Worm (Caenorhabditis elegans) whole organism, L4 larva: ENCODE results near the gene col-96.

Source experiments
- D1046.2 ChIP-seq: fragments of 200-800 bp; sonication (Bioruptor generic); IDR thresholded peaks from 2 replicates; pipeline ENCODE4 v1.3.6; 2022; ENCODE audit warnings: missing genetic modification characterization, missing compliant biosample characterization
- F37D6.2 ChIP-seq: sonication (generic microtip); optimal IDR thresholded peaks from 2 replicates; lab custom pipeline; 2016; ENCODE audit warnings: mild to moderate bottlenecking, missing genetic modification characterization, missing compliant biosample characterization
- F44E2.7 ChIP-seq: fragments of 200-800 bp; sonication (Bioruptor generic); IDR thresholded peaks from 2 replicates; pipeline ENCODE4 v2.1.2; 2022; ENCODE audit warnings: missing genetic modification characterization, missing compliant biosample characterization
- Y48G9A.11 ChIP-seq: fragments of 200-800 bp; sonication (Bioruptor generic); IDR thresholded peaks from 2 replicates; pipeline ENCODE4 v1.3.6; 2022; ENCODE audit warnings: missing genetic modification reagents, missing genetic modification characterization, missing compliant biosample characterization
- Y75B8A.6 ChIP-seq: fragments of 200-800 bp; sonication (Bioruptor generic); IDR thresholded peaks from 2 replicates; pipeline ENCODE4 v1.3.6; 2022; ENCODE audit warnings: missing genetic modification reagents, missing genetic modification characterization, missing compliant biosample characterization
- aha-1 ChIP-seq: fragments of 150-350 bp; peaks from one replicate; lab custom pipeline; 2014; ENCODE audit warnings: missing biosample characterization, missing genetic modification characterization
- aly-2 ChIP-seq: sonication (generic microtip); optimal IDR thresholded peaks from 2 replicates; lab custom pipeline; 2018; ENCODE audit warnings: missing biosample characterization, missing genetic modification characterization
- ama-1 ChIP-seq: fragments of 150-350 bp; optimal IDR thresholded peaks from 2 replicates; lab custom pipeline; 2014; ENCODE audit warnings: inconsistent platforms, mixed read lengths
- ceh-20 ChIP-seq: fragments of 200-800 bp; sonication (Bioruptor generic); IDR thresholded peaks from 2 replicates; pipeline ENCODE4 v1.3.6; 2022; ENCODE audit warnings: missing genetic modification reagents, missing genetic modification characterization, missing compliant biosample characterization
- ceh-44 ChIP-seq: fragments of 200-800 bp; sonication (Bioruptor generic); IDR thresholded peaks from 2 replicates; pipeline ENCODE4 v1.3.6; 2022; ENCODE audit warnings: missing genetic modification reagents, missing genetic modification characterization, missing compliant biosample characterization
- ceh-82 ChIP-seq: sonication (generic microtip); optimal IDR thresholded peaks from 2 replicates; lab custom pipeline; 2017; ENCODE audit warnings: missing biosample characterization, missing genetic modification characterization
- ctbp-1 ChIP-seq: fragments of 200-800 bp; sonication (Bioruptor generic); IDR thresholded peaks from 2 replicates; pipeline ENCODE4 v1.3.6; 2022; ENCODE audit warnings: missing genetic modification reagents, missing genetic modification characterization, missing compliant biosample characterization
- daf-12 ChIP-seq: fragments of 150-350 bp; optimal IDR thresholded peaks from 2 replicates; lab custom pipeline; 2014; ENCODE audit warnings: missing biosample characterization, missing genetic modification reagents, missing genetic modification characterization
- daf-8 ChIP-seq: fragments of 200-800 bp; sonication (Bioruptor generic); IDR thresholded peaks from 2 replicates; pipeline ENCODE4 v1.3.6; 2022; ENCODE audit warnings: missing genetic modification characterization, missing compliant biosample characterization
- dpl-1 ChIP-seq: fragments of 150-350 bp; optimal IDR thresholded peaks from 2 replicates; lab custom pipeline; 2014; ENCODE audit warnings: missing biosample characterization, missing genetic modification reagents, missing genetic modification characterization
- egl-27 ChIP-seq: sonication (generic microtip); optimal IDR thresholded peaks from 3 replicates; lab custom pipeline; 2017; ENCODE audit warnings: missing biosample characterization, missing genetic modification reagents, missing genetic modification characterization
- egl-43 ChIP-seq: fragments of 200-800 bp; sonication (Bioruptor generic); IDR thresholded peaks from 2 replicates; pipeline ENCODE4 v1.3.6; 2022; ENCODE audit warnings: missing genetic modification reagents, missing genetic modification characterization, missing compliant biosample characterization
- fos-1 ChIP-seq: fragments of 150-350 bp; optimal IDR thresholded peaks from 2 replicates; lab custom pipeline; 2014; ENCODE audit warnings: missing biosample characterization, missing genetic modification characterization
- gei-8 ChIP-seq: fragments of 200-800 bp; sonication (Bioruptor generic); optimal IDR thresholded peaks from 2 replicates; lab custom pipeline; 2018; ENCODE audit warnings: mild to moderate bottlenecking, missing genetic modification characterization, missing compliant biosample characterization
- hif-1 ChIP-seq, 2 experiments: sonication (generic microtip); optimal IDR thresholded peaks; 2 replicates each; lab custom pipeline; 2016 to 2017; ENCODE audit warnings: missing compliant biosample characterization in 2 of 2, missing genetic modification characterization in 2 of 2, missing genetic modification reagents in 2 of 2, missing genotype in 2 of 2, mild to moderate bottlenecking in 1 of 2
- hlh-30 ChIP-seq: sonication (generic microtip); optimal IDR thresholded peaks from 2 replicates; lab custom pipeline; 2017; ENCODE audit warnings: antibody characterized with exemption, mild to moderate bottlenecking, missing genetic modification characterization, missing compliant biosample characterization; ENCODE audit not compliant: insufficient read depth
- lim-7 ChIP-seq: fragments of 200-800 bp; sonication (Bioruptor generic); IDR thresholded peaks from 2 replicates; pipeline ENCODE4 v1.3.6; 2022; ENCODE audit warnings: missing genetic modification characterization, missing compliant biosample characterization
- lin-1 ChIP-seq: fragments of 200-800 bp; sonication (Bioruptor generic); IDR thresholded peaks from 2 replicates; pipeline ENCODE4 v1.3.6; 2022; ENCODE audit warnings: missing genetic modification reagents, missing genetic modification characterization, missing compliant biosample characterization
- lin-13 ChIP-seq: fragments of 150-350 bp; optimal IDR thresholded peaks from 2 replicates; lab custom pipeline; 2014; ENCODE audit warnings: missing biosample characterization, missing genetic modification reagents, missing genetic modification characterization
- lin-15B ChIP-seq: fragments of 150-350 bp; sonication (generic microtip); optimal IDR thresholded peaks from 3 replicates; lab custom pipeline; 2014; ENCODE audit warnings: missing biosample characterization, missing genetic modification characterization
- lsy-2 ChIP-seq, 2 experiments: fragments of 150-350 bp in 1 of 2; sonication (generic microtip) in 1 of 2; optimal IDR thresholded peaks; 2 replicates each; lab custom pipeline; 2014 to 2017; ENCODE audit warnings: missing biosample characterization in 2 of 2, missing genetic modification characterization in 2 of 2
- madf-5 ChIP-seq, 2 experiments: fragments of 200-800 bp; sonication (Bioruptor generic); IDR thresholded peaks; 2 replicates each; pipeline ENCODE4 v1.3.6; 2022; ENCODE audit warnings: missing compliant biosample characterization in 2 of 2, missing genetic modification characterization in 2 of 2
- madf-9 ChIP-seq: fragments of 200-800 bp; sonication (Bioruptor generic); conservative IDR thresholded peaks from 2 replicates; pipeline ENCODE4 v1.3.6; 2022; ENCODE audit warnings: missing genetic modification reagents, missing genetic modification characterization, missing compliant biosample characterization
- mdl-1 ChIP-seq, 2 experiments: fragments of 150-350 bp in 1 of 2; sonication (generic microtip) in 1 of 2; optimal IDR thresholded peaks; 2 replicates each; lab custom pipeline; 2014 to 2017; ENCODE audit warnings: missing biosample characterization in 2 of 2, missing genetic modification characterization in 2 of 2
- mdt-29 ChIP-seq: fragments of 200-800 bp; sonication (Bioruptor generic); IDR thresholded peaks from 2 replicates; pipeline ENCODE4 v1.3.6; 2022; ENCODE audit warnings: missing genetic modification reagents, missing genetic modification characterization, missing compliant biosample characterization
- mes-2 ChIP-seq: sonication (generic microtip); optimal IDR thresholded peaks from 2 replicates; lab custom pipeline; 2016; ENCODE audit warnings: missing genotype, mild to moderate bottlenecking, missing genetic modification characterization, missing compliant biosample characterization; ENCODE audit not compliant: poor library complexity, severe bottlenecking
- nhr-102 ChIP-seq: sonication (generic microtip); optimal IDR thresholded peaks from 2 replicates; lab custom pipeline; 2016; ENCODE audit warnings: mild to moderate bottlenecking, missing genetic modification characterization, moderate library complexity, missing compliant biosample characterization
- nhr-42 ChIP-seq: fragments of 200-800 bp; sonication (Bioruptor generic); IDR thresholded peaks from 2 replicates; pipeline ENCODE4 v1.3.6; 2022; ENCODE audit warnings: missing genetic modification characterization, missing compliant biosample characterization
- pha-4 ChIP-seq, 2 experiments: fragments of 150-350 bp in 1 of 2; fragments of 200-800 bp in 1 of 2; sonication (Bioruptor generic) in 1 of 2; IDR thresholded peaks in 1 of 2; optimal IDR thresholded peaks in 1 of 2; 2 replicates each; pipeline versions ENCODE4 v1.3.6 to Lab custom; 2014 to 2022; ENCODE audit warnings: missing genetic modification characterization in 2 of 2, missing genetic modification reagents in 2 of 2, missing biosample characterization in 1 of 2, missing compliant biosample characterization in 1 of 2
- sdz-12 ChIP-seq: fragments of 200-800 bp; sonication (Bioruptor generic); optimal IDR thresholded peaks from 2 replicates; lab custom pipeline; 2018; ENCODE audit warnings: mild to moderate bottlenecking, missing genetic modification characterization, missing compliant biosample characterization
- set-16 ChIP-seq: fragments of 200-800 bp; sonication (Bioruptor generic); IDR thresholded peaks from 2 replicates; pipeline ENCODE4 v1.3.6; 2022; ENCODE audit warnings: missing genetic modification reagents, missing genetic modification characterization, missing compliant biosample characterization
- snpc-4 ChIP-seq: fragments of 150-350 bp; optimal IDR thresholded peaks from 2 replicates; lab custom pipeline; 2014; ENCODE audit warnings: missing biosample characterization, missing genetic modification characterization
- spr-1 ChIP-seq: sonication (generic microtip); optimal IDR thresholded peaks from 2 replicates; lab custom pipeline; 2016; ENCODE audit warnings: mild to moderate bottlenecking, missing genetic modification characterization, missing compliant biosample characterization
- spr-3 ChIP-seq: fragments of 200-800 bp; sonication (Bioruptor generic); optimal IDR thresholded peaks from 2 replicates; lab custom pipeline; 2018; ENCODE audit warnings: mild to moderate bottlenecking, missing genetic modification characterization, missing compliant biosample characterization
- tra-1 ChIP-seq: fragments of 200-800 bp; sonication (Bioruptor generic); IDR thresholded peaks from 2 replicates; pipeline ENCODE4 v1.3.6; 2022; ENCODE audit warnings: missing genetic modification reagents, missing genetic modification characterization, missing compliant biosample characterization
- unc-39 ChIP-seq: sonication (generic microtip); optimal IDR thresholded peaks from 2 replicates; lab custom pipeline; 2017; ENCODE audit warnings: missing biosample characterization, missing genetic modification characterization
- unc-62 ChIP-seq, 3 experiments: fragments of 150-350 bp in 1 of 3; sonication (generic microtip); optimal IDR thresholded peaks in 2 of 3; peaks in 1 of 3; 1 replicate in 1 of 3; 2 replicates in 2 of 3; lab custom pipeline; 2014 to 2017; ENCODE audit warnings: missing biosample characterization in 3 of 3, missing genetic modification characterization in 3 of 3, missing genetic modification reagents in 3 of 3, missing genotype in 1 of 3
- zag-1 ChIP-seq: fragments of 150-350 bp; optimal IDR thresholded peaks from 2 replicates; lab custom pipeline; 2014; ENCODE audit warnings: missing biosample characterization, missing genetic modification characterization
- zfp-2 ChIP-seq: sonication (generic microtip); optimal IDR thresholded peaks from 2 replicates; lab custom pipeline; 2016; ENCODE audit warnings: mild to moderate bottlenecking, missing genetic modification characterization, missing compliant biosample characterization
- ztf-11 ChIP-seq: fragments of 150-350 bp; optimal IDR thresholded peaks from 2 replicates; lab custom pipeline; 2014; ENCODE audit warnings: missing biosample characterization, missing genetic modification characterization

The col-96 gene

ce11 chrIII:11694506-11694947 is 12.0 kb downstream of the col-96 start (continued):
- TF ChIP-seq gei-8 (GFP tag; lab: Kevin White, UChicago) (peak; percentile 64), ama-1 (lab: Kevin White, UChicago) (no peak), dpl-1 (GFP tag; lab: Kevin White, UChicago) (no peak), mdt-29 (GFP tag; lab: Robert Waterston, UW) (no peak), ctbp-1 (GFP tag; lab: Robert Waterston, UW) (peak; percentile 68; the same call in 1 of the 2 replicates), nhr-42 (GFP tag; lab: Robert Waterston, UW) (peak; percentile 48; the same call in 1 of the 2 replicates)

- no peak for TF ChIP-seq pha-4 (GFP tag; IDR thresholded peaks at IDR 0.05; lab: Robert Waterston, UW)
- TF ChIP-seq pha-4 (tag; optimal IDR thresholded peaks at IDR 0.05; lab: Kevin White, UChicago), result no peak
- TF ChIP-seq sdz-12 (GFP tag; lab: Kevin White, UChicago), result peak; percentile 58
- TF ChIP-seq zag-1 (tag; lab: Kevin White, UChicago), result no peak
- TF ChIP-seq egl-43 (GFP tag; lab: Robert Waterston, UW), result peak; percentile 68
- peak; percentile 53; the same call in 1 of the 2 replicates for TF ChIP-seq set-16 (GFP tag; lab: Robert Waterston, UW)
- TF ChIP-seq hif-1 (tag; optimal IDR thresholded peaks at IDR 0.05; lab: Kevin White, UChicago), result peak in 1 of 2 experiments; percentile 42
- peak; percentile 57; the same call in 1 of the 2 replicates for TF ChIP-seq lim-7 (GFP tag; lab: Robert Waterston, UW)
- no peak for TF ChIP-seq mdl-1 (tag; optimal IDR thresholded peaks at IDR 0.05; lab: Kevin White, UChicago)
- peak; percentile 50 for TF ChIP-seq aha-1
- no peak for TF ChIP-seq nhr-102 (tag; lab: Kevin White, UChicago)
- TF ChIP-seq daf-12 (tag; lab: Kevin White, UChicago), result no peak
- TF ChIP-seq tra-1 (GFP tag; lab: Robert Waterston, UW), result 0 out of 2 replicates have a peak, but pooled peaks have one; percentile 25
- TF ChIP-seq F37D6.2 (tag; lab: Kevin White, UChicago), result no peak
- no peak for TF ChIP-seq madf-5 (GFP tag; IDR thresholded peaks at IDR 0.05; lab: Robert Waterston, UW)
- TF ChIP-seq mes-2, result no peak
- no peak for TF ChIP-seq snpc-4 (tag; lab: Kevin White, UChicago)
- no peak for TF ChIP-seq unc-62 (GFP tag; optimal IDR thresholded peaks at IDR 0.05 in 1 of 2; lab: Kevin White, UChicago)
- TF ChIP-seq unc-62 (tag; optimal IDR thresholded peaks at IDR 0.05; lab: Kevin White, UChicago), result no peak
- TF ChIP-seq Y48G9A.11 (GFP tag; lab: Robert Waterston, UW), result 0 out of 2 replicates have a peak, but pooled peaks have one; percentile 23
- no peak for TF ChIP-seq unc-39 (tag; lab: Kevin White, UChicago)
- no peak for TF ChIP-seq ceh-44 (GFP tag; lab: Robert Waterston, UW)
- TF ChIP-seq D1046.2 (GFP tag; lab: Robert Waterston, UW), result 0 out of 2 replicates have a peak, but pooled peaks have one; percentile 39
- TF ChIP-seq gei-8 (GFP tag; lab: Kevin White, UChicago), result peak; percentile 10
- TF ChIP-seq, all 104 proteins: peak for 10
Measured at ce11 chrIII:11692380-11692779, 14.2 kb downstream of the col-96 start.

- no peak for TF ChIP-seq ceh-20 (GFP tag; lab: Robert Waterston, UW)
- TF ChIP-seq nhr-42 (GFP tag; lab: Robert Waterston, UW), result no peak
- no peak for TF ChIP-seq lin-1 (GFP tag; lab: Robert Waterston, UW)
- TF ChIP-seq set-16 (GFP tag; lab: Robert Waterston, UW), result no peak
- peak; percentile 90 for TF ChIP-seq aha-1
- TF ChIP-seq fos-1, result no peak
- no peak for TF ChIP-seq spr-3
- TF ChIP-seq Y75B8A.6 (GFP tag; lab: Robert Waterston, UW), result no peak
Measured at ce11 chrIII:11689887-11690286, 16.7 kb downstream of the col-96 start.

- TF ChIP-seq hlh-30 (tag; lab: Kevin White, UChicago), result peak; percentile 29
- TF ChIP-seq aly-2, result no peak
- TF ChIP-seq Y75B8A.6 (GFP tag; lab: Robert Waterston, UW), result no peak
- no peak for TF ChIP-seq zfp-2 (tag; lab: Kevin White, UChicago)
- no peak for TF ChIP-seq spr-1 (tag; lab: Kevin White, UChicago)
- TF ChIP-seq madf-9 (GFP tag; lab: Robert Waterston, UW), result no peak
- no peak for TF ChIP-seq F44E2.7
- TF ChIP-seq lin-13, result no peak
- TF ChIP-seq tra-1 (GFP tag; lab: Robert Waterston, UW), result peak; percentile 84
- peak in 1 of 2 experiments; percentile 29 for TF ChIP-seq lsy-2 (tag; optimal IDR thresholded peaks at IDR 0.05; lab: Kevin White, UChicago)
- TF ChIP-seq daf-12 (tag; lab: Kevin White, UChicago), result no peak
- TF ChIP-seq daf-8 (GFP tag; lab: Robert Waterston, UW), result no peak
- no peak for TF ChIP-seq egl-27 (tag; lab: Kevin White, UChicago)
- TF ChIP-seq ztf-11 (tag; lab: Kevin White, UChicago), result no peak
- no peak for TF ChIP-seq ceh-82 (tag; lab: Kevin White, UChicago)
- TF ChIP-seq lin-15B, result no peak
- TF ChIP-seq aha-1, result no peak
Measured at ce11 chrIII:11689303-11689702, 17.3 kb downstream of the col-96 start.
